Worm (Caenorhabditis elegans): Measurements from ENCODE around the gene pept-2.
"Not testable (repeated sequence)": the region's sequence is repeated elsewhere in the genome, so short reads cannot be mapped to it uniquely, and the experiment has no call there.

Gene pept-2

DNA sequence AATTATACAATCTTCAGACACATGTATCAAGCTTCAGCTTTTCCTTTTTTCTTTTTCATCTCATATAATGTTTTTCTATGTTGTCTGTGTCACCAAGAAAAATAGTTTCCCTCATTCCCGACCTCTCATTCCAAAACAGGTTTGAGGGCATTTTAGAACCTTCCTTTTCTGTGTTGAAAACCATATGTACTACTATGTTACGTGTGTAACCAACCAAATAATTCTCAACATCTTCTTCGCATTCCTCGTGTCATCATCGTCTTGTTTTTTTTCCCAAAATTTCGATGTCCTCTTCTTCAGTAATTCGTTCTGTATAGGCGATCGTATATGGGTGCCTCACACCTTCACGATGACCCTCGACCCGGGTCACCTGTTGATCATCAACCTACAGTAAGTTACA is at the start of gene pept-2:
Gene pept-2 (plus strand): TSS at position 301 of the 400 bp plus-strand sequence.
- TF ChIP-seq ham-2 (GFP tag; optimal IDR thresholded peaks at IDR 0.05) (no peak), mab-5 (tag; optimal IDR thresholded peaks at IDR 0.05) (no peak), ces-1 (GFP tag; optimal IDR thresholded peaks at IDR 0.05) (no peak)

DNA sequence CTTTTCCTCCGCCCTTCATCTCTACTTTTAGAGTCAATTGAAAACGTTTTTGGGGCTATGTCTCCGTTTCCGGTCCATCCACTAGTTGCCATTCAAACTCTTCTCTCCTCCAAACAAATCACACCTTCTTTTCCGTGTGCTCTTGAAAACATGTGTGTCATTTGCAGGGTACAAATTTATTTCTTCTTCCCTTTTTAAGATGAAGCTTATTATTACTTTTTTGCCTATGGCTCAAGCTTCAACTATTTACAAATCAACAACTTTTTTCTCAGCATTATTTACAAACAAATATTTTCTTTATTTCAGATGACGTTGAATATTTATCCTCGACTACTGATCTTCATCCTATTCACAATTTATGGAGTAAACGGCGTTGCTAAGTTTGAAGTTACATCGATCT is 46.0 kb upstream of the pept-2 start, which contains the start of gene T25B9.3:
Gene T25B9.3 (plus strand): TSS at position 301 of the 400 bp plus-strand sequence.
- no peak for TF ChIP-seq mep-1 (tag; optimal IDR thresholded peaks at IDR 0.05)
- no peak for TF ChIP-seq nhr-2 (tag; optimal IDR thresholded peaks at IDR 0.05)
- no peak for TF ChIP-seq ceh-43 (GFP tag; optimal IDR thresholded peaks at IDR 0.05)
- no peak for TF ChIP-seq lsy-2 (tag; optimal IDR thresholded peaks at IDR 0.05)
- TF ChIP-seq hlh-1 (tag; optimal IDR thresholded peaks at IDR 0.05) = no peak

DNA sequence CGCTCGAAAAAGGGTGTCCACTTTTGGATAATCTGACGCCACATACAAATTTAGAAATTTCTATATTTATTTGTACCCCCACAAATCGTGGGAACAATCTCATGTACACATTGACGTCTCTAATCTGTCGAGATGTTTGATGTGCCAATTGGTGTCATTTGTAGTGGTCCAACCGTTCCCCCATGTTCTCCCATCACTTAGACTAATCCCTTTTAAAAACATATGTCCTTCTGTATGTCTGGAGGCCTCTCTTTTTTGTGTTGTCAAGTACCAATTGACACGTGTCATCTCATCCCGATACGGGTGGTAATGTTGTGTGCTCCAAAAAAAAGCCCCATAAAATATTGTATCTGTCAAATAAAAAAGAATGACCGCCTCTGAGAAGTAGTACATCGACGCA is 45.1 kb upstream of the pept-2 start:
- TF ChIP-seq nhr-28 (tag; optimal IDR thresholded peaks at IDR 0.05) (no peak), nhr-2 (tag; optimal IDR thresholded peaks at IDR 0.05) (peak; percentile 94)

DNA sequence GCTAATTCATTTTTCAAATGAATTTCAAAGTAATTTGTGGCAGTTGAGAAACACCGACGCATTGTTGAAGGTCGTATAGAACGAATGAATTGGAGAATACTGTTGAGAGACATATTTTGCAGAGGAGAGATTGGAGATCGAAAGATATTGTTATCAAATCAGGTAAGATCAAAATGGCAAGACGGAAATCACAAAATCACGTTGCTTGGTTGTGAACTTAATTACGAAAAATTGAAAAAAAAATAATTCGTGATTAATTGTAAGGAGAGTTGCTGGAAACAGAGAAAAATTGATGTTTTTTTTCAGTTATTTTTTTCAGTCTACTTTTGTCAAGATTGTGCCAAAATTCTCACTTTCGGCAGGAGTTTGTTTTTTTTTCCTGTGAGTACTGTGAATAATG is 40.4 kb upstream of the pept-2 start, which contains the start of gene T25B9.1:
Gene T25B9.1 (minus strand): TSS at position 101 of the 400 bp plus-strand sequence.
- TF ChIP-seq ztf-11 (tag; optimal IDR thresholded peaks at IDR 0.05) (no peak), tbx-8 (GFP tag; optimal IDR thresholded peaks at IDR 0.05) (no peak), nhr-2 (tag; optimal IDR thresholded peaks at IDR 0.05) (no peak), nhr-28 (tag; optimal IDR thresholded peaks at IDR 0.05) (no peak), cnd-1 (tag; optimal IDR thresholded peaks at IDR 0.05) (no peak), elt-1 (tag; optimal IDR thresholded peaks at IDR 0.05; ENCODE audit: borderline replicate concordance, insufficient read depth) (no peak), lin-13 (tag; optimal IDR thresholded peaks at IDR 0.05) (no peak), lin-32 (GFP tag; optimal IDR thresholded peaks at IDR 0.05) (no peak), ceh-43 (GFP tag; optimal IDR thresholded peaks at IDR 0.05) (no peak), bed-3 (GFP tag; optimal IDR thresholded peaks at IDR 0.05) (no peak), ham-2 (GFP tag; optimal IDR thresholded peaks at IDR 0.05) (no peak), nhr-76 (tag; optimal IDR thresholded peaks at IDR 0.05) (no peak), lsy-2 (tag; optimal IDR thresholded peaks at IDR 0.05) (no peak), M03D4.4 (tag; optimal IDR thresholded peaks at IDR 0.05) (no peak)

DNA sequence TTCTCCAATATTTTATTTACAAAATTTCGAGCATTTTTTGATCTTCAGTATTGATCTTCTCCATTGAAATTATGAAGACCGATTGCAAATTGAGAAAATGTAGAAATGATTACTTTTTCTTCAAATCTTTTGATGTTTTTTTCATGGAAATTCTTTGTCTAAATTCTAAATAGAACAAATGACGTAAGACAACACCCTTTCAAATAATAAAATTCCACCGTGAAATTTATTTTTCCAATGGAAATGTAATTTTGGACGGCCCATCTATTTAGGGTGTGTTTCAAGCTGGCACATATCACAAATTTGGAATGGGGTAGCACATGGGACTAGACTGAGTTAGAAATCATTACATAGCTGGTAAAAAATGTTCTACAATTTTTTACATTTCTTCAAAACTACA is 38.7 kb upstream of the pept-2 start, which contains the start of gene T25B9.2:
Gene T25B9.2 (minus strand): TSS at position 101 of the 400 bp plus-strand sequence.
- TF ChIP-seq ztf-11 (tag; optimal IDR thresholded peaks at IDR 0.05); ceh-83 (GFP tag; optimal IDR thresholded peaks at IDR 0.05); zip-8 (tag; optimal IDR thresholded peaks at IDR 0.05): not testable (repeated sequence)

DNA sequence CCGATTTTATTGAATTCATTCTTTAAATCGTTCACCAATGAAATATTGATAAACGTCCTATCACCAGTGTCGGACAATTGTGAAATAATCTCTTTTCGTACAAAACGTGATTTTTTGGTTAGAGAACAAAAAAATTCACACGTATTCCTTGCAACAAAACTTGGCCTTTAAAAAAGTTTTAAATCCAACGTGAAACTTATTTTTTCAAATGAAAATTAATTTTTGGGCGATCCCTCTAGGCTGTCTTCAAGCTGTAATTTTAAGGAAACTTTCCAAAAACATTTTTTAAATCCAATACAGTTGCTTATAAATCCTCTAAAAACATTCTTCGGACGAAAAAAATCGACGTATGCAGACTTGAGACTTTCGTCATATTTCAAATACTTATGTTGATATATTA is 35.8 kb upstream of the pept-2 start, which contains the start of gene T25B9.5:
Gene T25B9.5 (minus strand): TSS at position 101 of the 400 bp plus-strand sequence.
- no peak for TF ChIP-seq hlh-1 (tag; optimal IDR thresholded peaks at IDR 0.05)
- TF ChIP-seq snpc-4 (tag; optimal IDR thresholded peaks at IDR 0.05) = no peak
- TF ChIP-seq nhr-2 (tag; optimal IDR thresholded peaks at IDR 0.05) = no peak
- TF ChIP-seq bed-3 (GFP tag; optimal IDR thresholded peaks at IDR 0.05) = no peak
- no peak for TF ChIP-seq unc-120 (tag; optimal IDR thresholded peaks at IDR 0.05; ENCODE audit: poor library complexity, severe bottlenecking)

DNA sequence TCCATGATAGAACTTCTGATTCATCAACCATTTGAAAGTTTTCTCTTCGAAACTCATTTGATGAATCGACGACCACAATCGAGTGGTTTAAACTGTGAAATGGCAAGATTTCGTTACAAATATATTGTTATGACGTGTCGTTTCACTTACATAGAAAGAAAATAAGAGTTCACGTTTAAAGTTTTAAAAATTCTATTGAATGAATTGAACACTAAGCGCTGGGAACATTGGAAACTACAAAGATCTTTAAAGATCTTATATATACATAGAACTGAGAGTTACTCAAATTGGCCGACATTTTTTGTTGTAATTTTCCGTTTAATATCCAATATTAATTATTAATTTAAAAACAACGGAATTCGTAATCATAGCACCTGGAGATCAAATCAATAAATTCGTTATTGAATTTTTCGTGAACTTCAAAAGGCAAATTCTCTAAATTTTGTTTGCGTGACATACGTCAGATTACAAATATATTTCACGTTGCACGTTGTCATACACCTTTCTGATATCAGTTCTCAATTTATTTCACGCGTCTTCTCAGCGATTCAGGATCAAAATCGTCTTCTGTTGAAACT is 32.7 kb upstream of the pept-2 start, which contains the start of the genes T25B9.4 and T25B9.6:
Gene T25B9.4 (minus strand): TSS at position 101 of the 578 bp plus-strand sequence.
Gene T25B9.6 (plus strand): TSS at position 528 of the 578 bp plus-strand sequence.
- TF ChIP-seq snpc-4 (tag; optimal IDR thresholded peaks at IDR 0.05) = no peak
- TF ChIP-seq unc-39 (tag; optimal IDR thresholded peaks at IDR 0.05) = no peak
- no peak for TF ChIP-seq mep-1 (tag; optimal IDR thresholded peaks at IDR 0.05)
- TF ChIP-seq mab-5 (tag; optimal IDR thresholded peaks at IDR 0.05) = no peak
- no peak for TF ChIP-seq tbx-8 (GFP tag; optimal IDR thresholded peaks at IDR 0.05)
- no peak for TF ChIP-seq ztf-11 (tag; optimal IDR thresholded peaks at IDR 0.05)

DNA sequence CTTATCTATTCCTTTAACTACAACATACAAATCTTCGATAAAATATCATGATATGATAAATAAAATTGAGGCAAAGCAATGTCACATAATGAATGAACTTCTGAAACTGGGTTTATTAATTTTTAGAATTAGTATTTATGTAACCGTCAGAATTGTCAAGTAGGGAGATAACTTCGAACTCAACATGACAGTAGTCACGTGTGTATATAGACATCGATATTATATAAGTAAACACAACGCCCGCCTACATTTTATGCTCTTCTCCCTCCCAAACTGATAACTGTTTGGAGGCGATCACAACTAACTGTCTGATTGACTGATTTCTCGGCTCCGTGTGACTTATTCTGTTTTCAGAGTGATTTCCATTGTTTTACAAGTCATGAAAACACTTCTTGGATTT is 29.1 kb upstream of the pept-2 start, which contains the start of gene ugt-54:
Gene ugt-54 (plus strand): TSS at position 355 of the 400 bp plus-strand sequence.
- TF ChIP-seq mab-5 (tag; optimal IDR thresholded peaks at IDR 0.05) (no peak), ceh-83 (GFP tag; optimal IDR thresholded peaks at IDR 0.05) (no peak), drap-1 (GFP tag; optimal IDR thresholded peaks at IDR 0.05) (no peak), blmp-1 (tag; optimal IDR thresholded peaks at IDR 0.05) (no peak), lin-32 (GFP tag; optimal IDR thresholded peaks at IDR 0.05) (no peak), hlh-1 (tag; optimal IDR thresholded peaks at IDR 0.05) (no peak), nhr-28 (tag; optimal IDR thresholded peaks at IDR 0.05) (no peak), pha-4 (tag; optimal IDR thresholded peaks at IDR 0.05) (no peak), nhr-76 (tag; optimal IDR thresholded peaks at IDR 0.05) (no peak), sem-2 (GFP tag; optimal IDR thresholded peaks at IDR 0.05) (no peak)
